Worm (Caenorhabditis elegans) whole organism, L3 larva: ENCODE data around the gene Y69A2AR.12.

Source experiments
- ama-1 ChIP-seq: fragments of 150-350 bp; optimal IDR thresholded peaks from 2 replicates; lab custom pipeline; 2018
- elt-2 ChIP-seq: sonication (generic microtip); optimal IDR thresholded peaks from 2 replicates; lab custom pipeline; 2016; ENCODE audit warnings: missing genetic modification reagents, mild to moderate bottlenecking, missing genetic modification characterization, missing compliant biosample characterization
- jun-1 ChIP-seq: fragments of 150-350 bp; optimal IDR thresholded peaks from 2 replicates; lab custom pipeline; 2014; ENCODE audit warnings: missing biosample characterization, missing genetic modification reagents, missing genetic modification characterization
- lin-39 ChIP-seq: fragments of 150-350 bp; optimal IDR thresholded peaks from 2 replicates; lab custom pipeline; 2018; ENCODE audit warnings: missing biosample characterization, missing genetic modification reagents, missing genetic modification characterization
- nfya-1 ChIP-seq: sonication (generic microtip); optimal IDR thresholded peaks from 2 replicates; lab custom pipeline; 2017; ENCODE audit warnings: missing genetic modification characterization, mild to moderate bottlenecking, missing compliant biosample characterization, antibody characterized with exemption, moderate library complexity; ENCODE audit not compliant: insufficient read depth
- nhr-43 ChIP-seq: sonication (generic microtip); optimal IDR thresholded peaks from 2 replicates; lab custom pipeline; 2016; ENCODE audit warnings: mild to moderate bottlenecking, missing genetic modification characterization, missing compliant biosample characterization; ENCODE audit not compliant: poor library complexity, severe bottlenecking
- unc-62 ChIP-seq: fragments of 150-350 bp; sonication (generic microtip); optimal IDR thresholded peaks from 4 replicates; lab custom pipeline; 2014; ENCODE audit warnings: missing biosample characterization, missing genetic modification reagents, missing genetic modification characterization
- ztf-4 ChIP-seq: fragments of 150-350 bp; optimal IDR thresholded peaks from 2 replicates; lab custom pipeline; 2014; ENCODE audit warnings: missing biosample characterization, missing genetic modification characterization

ce11 chrIV:2552855-2553254 lies 15.6 kb upstream of the Y69A2AR.12 start:
- TF ChIP-seq nfya-1 (tag; lab: Kevin White, UChicago), result no peak
- no peak for TF ChIP-seq jun-1 (tag; lab: Kevin White, UChicago)
- no peak for TF ChIP-seq elt-2 (tag; lab: Kevin White, UChicago)
- no peak for TF ChIP-seq lin-39 (tag; lab: Kevin White, UChicago)
- no peak for TF ChIP-seq nhr-43 (tag; lab: Kevin White, UChicago)
- no peak for TF ChIP-seq ztf-4 (tag; lab: Kevin White, UChicago)
- TF ChIP-seq unc-62, result no peak
- no peak for TF ChIP-seq ama-1
